Fruit fly (Drosophila melanogaster): ENCODE data around the gene CG33710.
A peak's percentile ranks its signal among the peaks of the same experiment; 100 is the strongest.

Gene CG33710

dm6 chr3L:19922833-19923745 is 29.5 kb downstream of the CG33710 start, which contains the start of gene Pfdn6:
Gene Pfdn6 (plus strand): TSS chr3L:19923671.
- TF ChIP-seq Scr (GFP tag; IDR thresholded peaks at IDR 0.05; ENCODE audit: partially characterized antibody), result peak; percentile 64
- TF ChIP-seq zfh2 (GFP tag; optimal IDR thresholded peaks at IDR 0.05), result peak; percentile 92
- TF ChIP-seq MESR4 (GFP tag; optimal IDR thresholded peaks at IDR 0.05), result peak; percentile 82
- no peak for TF ChIP-seq CG12769 (tag; optimal IDR thresholded peaks at IDR 0.05)
- no peak for TF ChIP-seq Side (GFP tag; optimal IDR thresholded peaks at IDR 0.05)
- peak; percentile 54; the same call in 1 of the 2 replicates for TF ChIP-seq al (GFP tag; IDR thresholded peaks at IDR 0.05)
- peak; percentile 57; the same call in 1 of the 2 replicates for TF ChIP-seq seq (GFP tag; IDR thresholded peaks at IDR 0.05)
- no peak for TF ChIP-seq h (optimal IDR thresholded peaks at IDR 0.05)
- peak; percentile 17 for TF ChIP-seq CG12236 (GFP tag; optimal IDR thresholded peaks at IDR 0.05)
- peak; percentile 76 for TF ChIP-seq CG14441 (GFP tag; IDR thresholded peaks at IDR 0.05)
- TF ChIP-seq esg (GFP tag; conservative IDR thresholded peaks at IDR 0.05), result peak; percentile 83
- peak; percentile 84 for TF ChIP-seq sens (GFP tag)
- 0 out of 2 replicates have a peak, but pooled peaks have one; percentile 33 for TF ChIP-seq ranshi (GFP tag; IDR thresholded peaks at IDR 0.05)
- peak; percentile 35 for TF ChIP-seq Dp (GFP tag; optimal IDR thresholded peaks at IDR 0.05)
- TF ChIP-seq Pdp1 (GFP tag; optimal IDR thresholded peaks at IDR 0.05), result peak; percentile 51 to 62
- peak; percentile 89 for TF ChIP-seq Hsf (GFP tag; optimal IDR thresholded peaks at IDR 0.05)
- no peak for TF ChIP-seq NK7.1 (GFP tag; optimal IDR thresholded peaks at IDR 0.05)
- TF ChIP-seq sisA (GFP tag; IDR thresholded peaks at IDR 0.05), result peak; percentile 91
- TF ChIP-seq gsb (GFP tag; IDR thresholded peaks at IDR 0.05), result peak; percentile 66
- TF ChIP-seq CG16863 (GFP tag; optimal IDR thresholded peaks at IDR 0.05), result peak; percentile 71
- TF ChIP-seq CG11398 (GFP tag; optimal IDR thresholded peaks at IDR 0.05), result peak; percentile 29
- peak; percentile 52; the same call in 1 of the 3 replicates for TF ChIP-seq jigr1 (GFP tag; IDR thresholded peaks at IDR 0.05)
- TF ChIP-seq Sox102F (GFP tag; optimal IDR thresholded peaks at IDR 0.05), result peak; percentile 88
- TF ChIP-seq CG7963 (GFP tag; IDR thresholded peaks at IDR 0.05; ENCODE audit: partially characterized antibody), result peak; percentile 60; the same call in 1 of the 3 replicates
- TF ChIP-seq chif (GFP tag; optimal IDR thresholded peaks at IDR 0.05), result peak; percentile 72 to 75
- peak; percentile 24 for TF ChIP-seq CG33557 (GFP tag; optimal IDR thresholded peaks at IDR 0.05)
- TF ChIP-seq CG1024 (GFP tag; IDR thresholded peaks at IDR 0.05), result peak; percentile 68; the same call in 1 of the 2 replicates
- peak; percentile 18 for TF ChIP-seq Dek (tag; optimal IDR thresholded peaks at IDR 0.05)
- peak; percentile 82 for TF ChIP-seq CG9932 (GFP tag; IDR thresholded peaks at IDR 0.05)
- no peak for TF ChIP-seq CG12071 (GFP tag; optimal IDR thresholded peaks at IDR 0.05)
- peak; percentile 60 for TF ChIP-seq ap (GFP tag; IDR thresholded peaks at IDR 0.05)
- TF ChIP-seq Sry-δ (GFP tag; optimal IDR thresholded peaks at IDR 0.05), result peak; percentile 20
- TF ChIP-seq CG8944 (GFP tag; optimal IDR thresholded peaks at IDR 0.05), result peak; percentile 77
- TF ChIP-seq CG3838 (GFP tag; optimal IDR thresholded peaks at IDR 0.05), result peak; percentile 36
- TF ChIP-seq tin (GFP tag; optimal IDR thresholded peaks at IDR 0.05), result peak; percentile 67
- TF ChIP-seq CG3065 (GFP tag; optimal IDR thresholded peaks at IDR 0.05), result peak; percentile 25
- TF ChIP-seq CG6854 (GFP tag; optimal IDR thresholded peaks at IDR 0.05), result no peak
- no peak for TF ChIP-seq yki (optimal IDR thresholded peaks at IDR 0.05)
- TF ChIP-seq Ada2b (GFP tag; IDR thresholded peaks at IDR 0.05), result peak; percentile 74
- peak; percentile 58 for TF ChIP-seq caup (GFP tag; optimal IDR thresholded peaks at IDR 0.05; ENCODE audit: severe bottlenecking)
- TF ChIP-seq CG4617 (GFP tag; optimal IDR thresholded peaks at IDR 0.05; ENCODE audit: borderline replicate concordance), result peak; percentile 76
- no peak for TF ChIP-seq sc (optimal IDR thresholded peaks at IDR 0.05)
- TF ChIP-seq sc (GFP tag; optimal IDR thresholded peaks at IDR 0.05), result no peak
- TF ChIP-seq Max (GFP tag; optimal IDR thresholded peaks at IDR 0.05), result peak; percentile 86
- TF ChIP-seq repo (GFP tag; optimal IDR thresholded peaks at IDR 0.05), result peak; percentile 52
- TF ChIP-seq bigmax (GFP tag; optimal IDR thresholded peaks at IDR 0.05), result no peak
- peak; percentile 81 for TF ChIP-seq CG18619 (GFP tag; optimal IDR thresholded peaks at IDR 0.05)
- TF ChIP-seq schlank (tag; optimal IDR thresholded peaks at IDR 0.05), result peak; percentile 45
- peak; percentile 64 for TF ChIP-seq CG16813 (GFP tag; IDR thresholded peaks at IDR 0.05; ENCODE audit: partially characterized antibody)

Measured in whole organism, embryonic.